In the genomic region with DNA sequence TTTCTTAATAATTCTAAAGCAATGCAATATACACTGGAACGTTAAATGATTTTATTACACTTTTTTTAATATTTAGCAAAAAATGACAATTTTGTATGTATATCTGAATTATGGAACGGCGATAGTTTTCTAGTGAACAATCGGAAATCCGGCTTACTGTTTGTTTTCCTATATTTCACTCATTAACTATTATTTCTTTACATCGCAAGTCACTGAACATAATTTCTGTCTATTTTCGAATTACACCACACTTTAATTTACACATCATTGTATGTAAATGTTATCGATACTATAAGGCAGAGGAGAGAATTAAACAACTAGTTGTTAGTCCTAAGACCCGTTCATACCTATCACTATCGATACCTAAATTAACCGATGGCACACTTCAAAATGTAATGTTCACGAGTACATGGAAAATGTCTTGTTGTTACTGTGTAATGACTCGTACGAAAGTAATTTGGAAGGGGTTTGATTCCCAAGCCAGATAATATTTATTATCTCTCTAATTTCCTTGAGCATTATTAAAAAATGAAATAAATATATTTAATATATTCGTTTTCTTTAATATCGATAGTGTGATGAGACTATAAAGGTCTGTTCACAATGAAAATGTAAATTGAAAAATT, we compare ENCODE assay signal across 2 fruit fly cellular contexts.
A peak's percentile ranks its signal among the peaks of the same experiment; 100 is the strongest.
TF ChIP-seq lines count a peak whose summit lies in the region.

A gene (minus strand): TSS at position 296 of the 626 bp plus-strand sequence.

TF ChIP-seq in whole organism, embryonic, 481 proteins besides CTCF, POLR2A, EP300 and RAD21 (continued from another document and continues in another):
- TF ChIP-seq trh (GFP tag; optimal IDR thresholded peaks at IDR 0.05; lab: Kevin White, UChicago) (peak; percentile 58), Bteb2 (GFP tag; optimal IDR thresholded peaks at IDR 0.05; lab: Kevin White, UChicago) (peak; percentile 47), CG12744 (GFP tag; optimal IDR thresholded peaks at IDR 0.05; lab: Kevin White, UChicago) (no peak), dysf (GFP tag; IDR thresholded peaks at IDR 0.05; lab: Robert Waterston, UW) (peak; percentile 96), ase (GFP tag; IDR thresholded peaks at IDR 0.05; lab: Robert Waterston, UW) (peak; percentile 89; the same call in 2 of the 3 replicates), en (GFP tag; optimal IDR thresholded peaks at IDR 0.05; lab: Kevin White, UChicago) (no peak), Fer1 (GFP tag; optimal IDR thresholded peaks at IDR 0.05; lab: Kevin White, UChicago) (peak; percentile 13), Taf1 (GFP tag; IDR thresholded peaks at IDR 0.05; lab: Robert Waterston, UW) (peak; percentile 89), pros (GFP tag; optimal IDR thresholded peaks at IDR 0.05; lab: Kevin White, UChicago) (no peak), toy (GFP tag; IDR thresholded peaks at IDR 0.05; lab: Robert Waterston, UW) (peak; percentile 95; the same call in 1 of the 2 replicates), C15 (GFP tag; IDR thresholded peaks at IDR 0.05; lab: Robert Waterston, UW) (peak; percentile 91), sima (GFP tag; optimal IDR thresholded peaks at IDR 0.05; lab: Kevin White, UChicago) (no peak), CG17612 (GFP tag; IDR thresholded peaks at IDR 0.05; lab: Robert Waterston, UW) (peak; percentile 79), HmgD (GFP tag; optimal IDR thresholded peaks at IDR 0.05; lab: Kevin White, UChicago) (peak; percentile 44), her (GFP tag; optimal IDR thresholded peaks at IDR 0.05; lab: Kevin White, UChicago) (peak; percentile 22), HLHmδ (GFP tag; optimal IDR thresholded peaks at IDR 0.05; lab: Kevin White, UChicago) (no peak), seq (GFP tag; IDR thresholded peaks at IDR 0.05; lab: Robert Waterston, UW) (peak; percentile 83), sug (tag; optimal IDR thresholded peaks at IDR 0.05; lab: Kevin White, UChicago) (peak; percentile 83), NK7.1 (GFP tag; optimal IDR thresholded peaks at IDR 0.05; lab: Kevin White, UChicago) (peak; percentile 12), sim (GFP tag; IDR thresholded peaks at IDR 0.05; lab: Robert Waterston, UW) (peak; percentile 67; the same call in 1 of the 2 replicates), Dfd (GFP tag; optimal IDR thresholded peaks at IDR 0.05; lab: Kevin White, UChicago) (peak in 1 of 2 experiments; percentile 89), fd64A (GFP tag; optimal IDR thresholded peaks at IDR 0.05; lab: Kevin White, UChicago) (no peak), CG33557 (GFP tag; optimal IDR thresholded peaks at IDR 0.05; lab: Kevin White, UChicago) (peak; percentile 68), Ssrp (tag; optimal IDR thresholded peaks at IDR 0.05; lab: Kevin White, UChicago) (peak; percentile 94), CG11398 (GFP tag; optimal IDR thresholded peaks at IDR 0.05; lab: Kevin White, UChicago) (no peak), nerfin-2 (GFP tag; IDR thresholded peaks at IDR 0.05; lab: Robert Waterston, UW; ENCODE audit: partially characterized antibody) (peak; percentile 57; the same call in 1 of the 2 replicates), stwl (tag; optimal IDR thresholded peaks at IDR 0.05; lab: Kevin White, UChicago) (peak; percentile 48), tio (GFP tag; optimal IDR thresholded peaks at IDR 0.05; lab: Kevin White, UChicago) (peak; percentile 91), dati (GFP tag; IDR thresholded peaks at IDR 0.05; lab: Robert Waterston, UW) (no peak; the same call in 1 of the 2 replicates), Hr3 (GFP tag; optimal IDR thresholded peaks at IDR 0.05; lab: Kevin White, UChicago) (peak; percentile 93), bsh (GFP tag; optimal IDR thresholded peaks at IDR 0.05; lab: Kevin White, UChicago) (peak in 1 of 2 experiments; percentile 90), CG10654 (GFP tag; optimal IDR thresholded peaks at IDR 0.05; lab: Kevin White, UChicago) (peak; percentile 89), caup (GFP tag; optimal IDR thresholded peaks at IDR 0.05; lab: Kevin White, UChicago; ENCODE audit: severe bottlenecking) (peak; percentile 66), Dad (GFP tag; optimal IDR thresholded peaks at IDR 0.05; lab: Kevin White, UChicago) (no peak), Max (GFP tag; optimal IDR thresholded peaks at IDR 0.05; lab: Kevin White, UChicago) (peak; percentile 61), CG2202 (tag; optimal IDR thresholded peaks at IDR 0.05; lab: Kevin White, UChicago) (peak; percentile 40), CG6765 (GFP tag; optimal IDR thresholded peaks at IDR 0.05; lab: Kevin White, UChicago) (peak; percentile 4), emc (GFP tag; optimal IDR thresholded peaks at IDR 0.05; lab: Kevin White, UChicago) (no peak), CG34224 (GFP tag; IDR thresholded peaks at IDR 0.05; lab: Robert Waterston, UW; ENCODE audit: partially characterized antibody) (peak; percentile 28; the same call in 1 of the 3 replicates), gem (tag; optimal IDR thresholded peaks at IDR 0.05; lab: Kevin White, UChicago) (peak; percentile 93), Dip2 (GFP tag; IDR thresholded peaks at IDR 0.05; lab: Robert Waterston, UW) (no peak), CG1024 (GFP tag; IDR thresholded peaks at IDR 0.05; lab: Robert Waterston, UW) (peak; percentile 98), CG13123 (GFP tag; optimal IDR thresholded peaks at IDR 0.05; lab: Kevin White, UChicago) (peak; percentile 26), sens-2 (GFP tag; IDR thresholded peaks at IDR 0.05; lab: Robert Waterston, UW) (no peak), kah (GFP tag; optimal IDR thresholded peaks at IDR 0.05; lab: Kevin White, UChicago) (peak; percentile 17), CG31365 (tag; optimal IDR thresholded peaks at IDR 0.05; lab: Kevin White, UChicago) (no peak), CG14441 (GFP tag; IDR thresholded peaks at IDR 0.05; lab: Robert Waterston, UW) (peak; percentile 96), Fer2 (tag; optimal IDR thresholded peaks at IDR 0.05; lab: Kevin White, UChicago) (peak; percentile 87), CG5953 (GFP tag; IDR thresholded peaks at IDR 0.05; lab: Robert Waterston, UW) (peak; percentile 76), Vsx1 (GFP tag; optimal IDR thresholded peaks at IDR 0.05; lab: Kevin White, UChicago) (no peak), ham (GFP tag; IDR thresholded peaks at IDR 0.05; lab: Robert Waterston, UW) (no peak; the same call in 1 of the 2 replicates), CG6689 (GFP tag; IDR thresholded peaks at IDR 0.05; lab: Robert Waterston, UW) (peak; percentile 92), wek (GFP tag; optimal IDR thresholded peaks at IDR 0.05; lab: Kevin White, UChicago) (peak; percentile 43), gsb-n (tag; optimal IDR thresholded peaks at IDR 0.05; lab: Kevin White, UChicago) (peak; percentile 81), CG7839 (tag; optimal IDR thresholded peaks at IDR 0.05; lab: Kevin White, UChicago) (peak; percentile 95), sna (GFP tag; IDR thresholded peaks at IDR 0.05; lab: Robert Waterston, UW; ENCODE audit: partially characterized antibody) (no peak), CG12071 (GFP tag; optimal IDR thresholded peaks at IDR 0.05; lab: Kevin White, UChicago) (no peak), CG10462 (GFP tag; optimal IDR thresholded peaks at IDR 0.05; lab: Kevin White, UChicago) (peak; percentile 62), CG2889 (GFP tag; IDR thresholded peaks at IDR 0.05; lab: Robert Waterston, UW) (peak; percentile 95), cad (GFP tag; optimal IDR thresholded peaks at IDR 0.05; lab: Kevin White, UChicago) (no peak), Dek (tag; optimal IDR thresholded peaks at IDR 0.05; lab: Kevin White, UChicago) (no peak)

TF ChIP-seq in whole organism, prepupa, 60 proteins besides CTCF, POLR2A, EP300 and RAD21 (continued from another document):
- TF ChIP-seq Eip93F (GFP tag; optimal IDR thresholded peaks at IDR 0.05; lab: Kevin White, UChicago) (no peak), CG10631 (GFP tag; optimal IDR thresholded peaks at IDR 0.05; lab: Kevin White, UChicago) (peak; percentile 76), CG6163 (GFP tag; IDR thresholded peaks at IDR 0.05; lab: Robert Waterston, UW) (peak; percentile 93; the same call in 2 of the 3 replicates), CG8119 (GFP tag; IDR thresholded peaks at IDR 0.05; lab: Robert Waterston, UW) (peak; percentile 54; the same call in 1 of the 3 replicates), Hr39 (GFP tag; optimal IDR thresholded peaks at IDR 0.05; lab: Kevin White, UChicago) (peak; percentile 84), Eip78C (GFP tag; lab: Kevin White, UChicago) (peak; percentile 69), CG1621 (tag; optimal IDR thresholded peaks at IDR 0.05; lab: Kevin White, UChicago) (no peak), acj6 (GFP tag; optimal IDR thresholded peaks at IDR 0.05; lab: Kevin White, UChicago) (peak; percentile 75), fd85E (GFP tag; optimal IDR thresholded peaks at IDR 0.05; lab: Kevin White, UChicago) (peak; percentile 25), dsx (GFP tag; optimal IDR thresholded peaks at IDR 0.05; lab: Kevin White, UChicago; ENCODE audit: poor library complexity, severe bottlenecking) (peak; percentile 82), CG11762 (GFP tag; optimal IDR thresholded peaks at IDR 0.05; lab: Kevin White, UChicago; ENCODE audit: insufficient read depth) (peak; percentile 22)
